Worm (Caenorhabditis elegans): ENCODE data around the gene pxl-1.

DNA sequence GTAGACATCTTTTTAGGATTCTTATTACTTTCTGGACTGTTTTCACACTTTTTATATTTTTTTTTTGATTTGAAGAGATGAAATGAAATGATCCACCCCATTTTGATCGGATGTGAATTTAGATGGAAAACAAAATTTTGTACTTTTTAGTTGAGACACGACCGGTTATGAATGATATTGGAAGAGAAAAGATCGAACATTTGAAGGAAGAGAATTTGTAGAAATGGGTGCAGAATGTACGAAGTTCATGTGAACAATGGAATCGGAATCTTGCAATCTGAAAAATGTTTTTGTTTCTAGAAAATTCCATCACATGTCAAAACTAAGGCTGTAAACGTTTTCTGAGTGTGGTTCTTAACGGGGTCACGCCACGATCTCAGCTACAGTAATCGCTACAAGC is 13.0 kb downstream of the pxl-1 start, which contains the start of gene F01F1.14:
- TF ChIP-seq tbx-2 (tag; optimal IDR thresholded peaks at IDR 0.05) (no peak), nhr-76 (tag; optimal IDR thresholded peaks at IDR 0.05) (no peak), egl-13 (tag; optimal IDR thresholded peaks at IDR 0.05) (no peak), skn-1 (tag; optimal IDR thresholded peaks at IDR 0.05) (no peak), ceh-63 (GFP tag; optimal IDR thresholded peaks at IDR 0.05) (no peak), ztf-4 (tag; optimal IDR thresholded peaks at IDR 0.05) (no peak), unc-62 (GFP tag; optimal IDR thresholded peaks at IDR 0.05) (no peak)

Measured in whole organism, L1 larva.